Fruit fly (Drosophila melanogaster): ENCODE data around the gene rtp.

The rtp gene

dm6 chr3R:5256462-5257146, 19.5 kb upstream of the rtp start, which contains the start of the genes Enoph and Hph (continued):
- TF ChIP-seq Ada2b (GFP tag; IDR thresholded peaks at IDR 0.05): peak; percentile 31
- peak; percentile 72 for TF ChIP-seq CG18599 (GFP tag; optimal IDR thresholded peaks at IDR 0.05)
- no peak for TF ChIP-seq CG43689 (GFP tag; IDR thresholded peaks at IDR 0.05)
- no peak for TF ChIP-seq CG4730 (GFP tag; IDR thresholded peaks at IDR 0.05)
- no peak for TF ChIP-seq zf30C (GFP tag; optimal IDR thresholded peaks at IDR 0.05)
- TF ChIP-seq crp (GFP tag; optimal IDR thresholded peaks at IDR 0.05): peak in 1 of 2 experiments; percentile 55
- peak; percentile 42 for TF ChIP-seq CG1792 (GFP tag; optimal IDR thresholded peaks at IDR 0.05)
- TF ChIP-seq Doc2 (GFP tag; IDR thresholded peaks at IDR 0.05): no peak
- peak; percentile 67 for TF ChIP-seq pzg (GFP tag; optimal IDR thresholded peaks at IDR 0.05)
- peak; percentile 61 for TF ChIP-seq CG9437 (GFP tag; optimal IDR thresholded peaks at IDR 0.05)
- peak; percentile 95 for TF ChIP-seq Ets65A (GFP tag)
- peak; percentile 84; the same call in 2 of the 4 replicates for TF ChIP-seq chinmo (GFP tag; IDR thresholded peaks at IDR 0.05; ENCODE audit: partially characterized antibody)
- TF ChIP-seq CG1233 (GFP tag; optimal IDR thresholded peaks at IDR 0.05): peak; percentile 38
- TF ChIP-seq cato (GFP tag; optimal IDR thresholded peaks at IDR 0.05; ENCODE audit: borderline replicate concordance): no peak
- no peak for TF ChIP-seq CG8281 (tag; optimal IDR thresholded peaks at IDR 0.05)
- peak; percentile 1 for TF ChIP-seq CG1529 (GFP tag; optimal IDR thresholded peaks at IDR 0.05)
- no peak for TF ChIP-seq CG17912 (GFP tag; optimal IDR thresholded peaks at IDR 0.05)
- TF ChIP-seq cad (GFP tag; optimal IDR thresholded peaks at IDR 0.05): no peak
- peak; percentile 11 for TF ChIP-seq chn (GFP tag; optimal IDR thresholded peaks at IDR 0.05)
- TF ChIP-seq CG11696 (GFP tag; IDR thresholded peaks at IDR 0.05): no peak
- peak; percentile 59 for TF ChIP-seq klu (GFP tag; IDR thresholded peaks at IDR 0.05)
- TF ChIP-seq CG10321 (GFP tag; IDR thresholded peaks at IDR 0.05): no peak
- TF ChIP-seq CG4617 (GFP tag; optimal IDR thresholded peaks at IDR 0.05; ENCODE audit: borderline replicate concordance): peak; percentile 81
- TF ChIP-seq sim (GFP tag; IDR thresholded peaks at IDR 0.05): no peak
- no peak for TF ChIP-seq CG17612 (GFP tag; IDR thresholded peaks at IDR 0.05)
- peak; percentile 15 for TF ChIP-seq YL-1 (GFP tag; optimal IDR thresholded peaks at IDR 0.05)
- TF ChIP-seq sna (GFP tag; IDR thresholded peaks at IDR 0.05; ENCODE audit: partially characterized antibody): peak; percentile 57; the same call in 1 of the 2 replicates
- peak; percentile 48 for TF ChIP-seq HHEX (GFP tag; optimal IDR thresholded peaks at IDR 0.05)
- peak; percentile 86 for TF ChIP-seq CG17361 (GFP tag; IDR thresholded peaks at IDR 0.05)
- peak; percentile 13 for TF ChIP-seq nerfin-1 (tag; optimal IDR thresholded peaks at IDR 0.05)
- peak; percentile 45; the same call in 1 of the 2 replicates for TF ChIP-seq danr (GFP tag; IDR thresholded peaks at IDR 0.05)
- TF ChIP-seq CG14441 (GFP tag; IDR thresholded peaks at IDR 0.05): peak; percentile 54
- TF ChIP-seq CG34376 (GFP tag; optimal IDR thresholded peaks at IDR 0.05): no peak
- TF ChIP-seq ranshi (GFP tag; IDR thresholded peaks at IDR 0.05): no peak; the same call in 1 of the 2 replicates
- no peak for TF ChIP-seq Hr39 (optimal IDR thresholded peaks at IDR 0.05)
- TF ChIP-seq CG1832 (GFP tag; optimal IDR thresholded peaks at IDR 0.05): no peak
- TF ChIP-seq sens-2 (GFP tag; IDR thresholded peaks at IDR 0.05): no peak
- peak; percentile 57 for TF ChIP-seq CG15696 (tag; optimal IDR thresholded peaks at IDR 0.05)
- peak; percentile 50; the same call in 1 of the 2 replicates for TF ChIP-seq CG6689 (GFP tag; IDR thresholded peaks at IDR 0.05)
- no peak for TF ChIP-seq kah (GFP tag; optimal IDR thresholded peaks at IDR 0.05)
- TF ChIP-seq Poxn (GFP tag; IDR thresholded peaks at IDR 0.05): no peak

dm6 chr3R:5252853-5253252, 15.7 kb upstream of the rtp start, which contains the start of gene CG1113:
CG1113 (plus strand) TSS chr3R:5253153.
- TF ChIP-seq CG34422 (GFP tag; IDR thresholded peaks at IDR 0.05) (no peak), hkb (optimal IDR thresholded peaks at IDR 0.05) (no peak), hkb (GFP tag; IDR thresholded peaks at IDR 0.05) (no peak), D19A (tag; optimal IDR thresholded peaks at IDR 0.05) (peak; percentile 48), CG13123 (GFP tag; optimal IDR thresholded peaks at IDR 0.05) (no peak), ewg (GFP tag; optimal IDR thresholded peaks at IDR 0.05) (peak; percentile 19)
